Fruit fly (Drosophila melanogaster) whole organism, embryonic: ENCODE data around the gene vkg.

ENCODE experiments used
- CG10274 ChIP-seq: fragments of 200-800 bp; sonication (Bioruptor generic); optimal IDR thresholded peaks from 3 replicates; lab custom pipeline; 2017; ENCODE audit warnings: missing biosample characterization, mild to moderate bottlenecking, missing genetic modification characterization
- CG10543 ChIP-seq: fragments of 200-800 bp; sonication (Bioruptor generic); optimal IDR thresholded peaks from 3 replicates; lab custom pipeline; 2017; ENCODE audit warnings: missing biosample characterization, mild to moderate bottlenecking, missing genetic modification characterization, moderate library complexity
- CG13775 ChIP-seq: fragments of 200-800 bp; sonication (Bioruptor generic); optimal IDR thresholded peaks from 3 replicates; lab custom pipeline; 2017; ENCODE audit warnings: missing biosample characterization, mild to moderate bottlenecking, missing genetic modification characterization
- CG1603 ChIP-seq: fragments of 200-800 bp; sonication (Bioruptor generic); optimal IDR thresholded peaks from 2 replicates; lab custom pipeline; 2019; ENCODE audit warnings: missing biosample characterization, mild to moderate bottlenecking, missing genetic modification characterization, moderate library complexity
- CG17612 ChIP-seq: fragments of 200-800 bp; sonication (Bioruptor generic); IDR thresholded peaks from 2 replicates; pipeline ENCODE4 v1.3.6; 2022; ENCODE audit warnings: missing biosample characterization, missing genetic modification characterization
- CG17912 ChIP-seq: fragments of 200-800 bp; sonication (Bioruptor generic); optimal IDR thresholded peaks from 2 replicates; lab custom pipeline; 2018; ENCODE audit warnings: missing biosample characterization, mild to moderate bottlenecking, missing genetic modification characterization
- CG1792 ChIP-seq: fragments of 200-800 bp; sonication (Bioruptor generic); optimal IDR thresholded peaks from 2 replicates; lab custom pipeline; 2016; ENCODE audit warnings: missing biosample characterization, missing genetic modification characterization
- CG18599 ChIP-seq: fragments of 200-800 bp; sonication (Bioruptor generic); optimal IDR thresholded peaks from 3 replicates; lab custom pipeline; 2017; ENCODE audit warnings: missing biosample characterization, missing genetic modification characterization, mild to moderate bottlenecking, moderate library complexity, missing genetic modification reagents
- CG18764 ChIP-seq: fragments of 200-800 bp; sonication (Bioruptor generic); optimal IDR thresholded peaks from 3 replicates; lab custom pipeline; 2016; ENCODE audit warnings: missing biosample characterization, missing genetic modification characterization
- CG2875 ChIP-seq: fragments of 200-800 bp; sonication (Bioruptor generic); optimal IDR thresholded peaks from 2 replicates; lab custom pipeline; 2017; ENCODE audit warnings: missing biosample characterization, mild to moderate bottlenecking, missing genetic modification characterization, missing genetic modification reagents
- CG3407 ChIP-seq: fragments of 200-800 bp; sonication (Bioruptor generic); optimal IDR thresholded peaks from 2 replicates; lab custom pipeline; 2018; ENCODE audit warnings: missing biosample characterization, mild to moderate bottlenecking, missing genetic modification characterization
- CG3847 ChIP-seq: fragments of 200-800 bp; sonication (Bioruptor generic); IDR thresholded peaks from 2 replicates; pipeline ENCODE4 v1.3.6; 2022; ENCODE audit warnings: missing biosample characterization, missing genetic modification characterization
- CG4404 ChIP-seq: fragments of 200-800 bp; sonication (Bioruptor generic); IDR thresholded peaks from 2 replicates; pipeline ENCODE4 v1.3.6; 2022; ENCODE audit warnings: missing biosample characterization, missing genetic modification characterization
- CG6813 ChIP-seq: fragments of 200-800 bp; sonication (Bioruptor generic); optimal IDR thresholded peaks from 2 replicates; lab custom pipeline; 2017; ENCODE audit warnings: missing biosample characterization, missing genetic modification characterization, mild to moderate bottlenecking, moderate library complexity, missing genetic modification reagents
- CG7271 ChIP-seq: fragments of 200-800 bp; sonication (Bioruptor generic); optimal IDR thresholded peaks from 2 replicates; lab custom pipeline; 2018; ENCODE audit warnings: missing biosample characterization, mild to moderate bottlenecking, missing genetic modification characterization, moderate library complexity
- CG7745 ChIP-seq: fragments of 200-800 bp; sonication (Bioruptor generic); optimal IDR thresholded peaks from 2 replicates; lab custom pipeline; 2018; ENCODE audit warnings: missing biosample characterization, mild to moderate bottlenecking, missing genetic modification characterization, moderate library complexity
- CG8089 ChIP-seq: fragments of 200-800 bp; sonication (Bioruptor generic); optimal IDR thresholded peaks from 3 replicates; lab custom pipeline; 2016; ENCODE audit warnings: missing biosample characterization, missing genetic modification characterization
- CTCF ChIP-seq: fragments of 200-800 bp; sonication (Bioruptor generic); optimal IDR thresholded peaks from 2 replicates; lab custom pipeline; 2017; ENCODE audit warnings: missing biosample characterization, mild to moderate bottlenecking, missing genetic modification characterization, moderate library complexity
- Dbx ChIP-seq: fragments of 200-800 bp; sonication (Bioruptor generic); IDR thresholded peaks from 3 replicates; pipeline ENCODE4 v1.3.6; 2022; ENCODE audit warnings: missing biosample characterization, missing genetic modification characterization
- Dp ChIP-seq: fragments of 200-800 bp; sonication (Bioruptor generic); optimal IDR thresholded peaks from 2 replicates; lab custom pipeline; 2018; ENCODE audit warnings: missing biosample characterization, mild to moderate bottlenecking, missing genetic modification characterization, moderate library complexity
- E2f1 ChIP-seq: fragments of 200-800 bp; sonication (Bioruptor generic); IDR thresholded peaks from 2 replicates; pipeline ENCODE4 v1.3.6; 2022; ENCODE audit warnings: missing biosample characterization, missing genetic modification characterization
- Eip74EF ChIP-seq, 2 experiments: fragments of 200-800 bp in 1 of 2; fragments of >200 bp in 1 of 2; sonication (Bioruptor generic) in 1 of 2; optimal IDR thresholded peaks; 2 replicates each; lab custom pipeline; 2017 to 2019; ENCODE audit warnings: missing biosample characterization in 2 of 2, missing genetic modification characterization in 2 of 2, mild to moderate bottlenecking in 1 of 2, moderate library complexity in 1 of 2
- Ets65A ChIP-seq: fragments of 200-800 bp; sonication (Bioruptor generic); peaks from one replicate; lab custom pipeline; 2016; ENCODE audit warnings: missing biosample characterization, missing genetic modification characterization
- Fer2 ChIP-seq: fragments of 200-800 bp; sonication (Bioruptor generic); optimal IDR thresholded peaks from 2 replicates; lab custom pipeline; 2018; ENCODE audit warnings: missing biosample characterization, mild to moderate bottlenecking, missing genetic modification characterization, moderate library complexity
- GATAe ChIP-seq: fragments of 200-800 bp; sonication (Bioruptor generic); conservative IDR thresholded peaks from 2 replicates; pipeline ENCODE4 v1.3.6; 2022; ENCODE audit warnings: missing biosample characterization, missing genetic modification characterization
- HLHmδ ChIP-seq: fragments of 200-800 bp; sonication (Bioruptor generic); optimal IDR thresholded peaks from 2 replicates; lab custom pipeline; 2018; ENCODE audit warnings: missing biosample characterization, mild to moderate bottlenecking, missing genetic modification characterization, moderate library complexity
- Jarid2 ChIP-seq: fragments of 200-800 bp; sonication (Bioruptor generic); optimal IDR thresholded peaks from 3 replicates; lab custom pipeline; 2017; ENCODE audit warnings: mild to moderate bottlenecking, missing biosample characterization, missing genetic modification reagents, missing genetic modification characterization
- MBD-R2 ChIP-seq: fragments of 200-800 bp; sonication (Bioruptor generic); IDR thresholded peaks from 2 replicates; pipeline ENCODE4 v1.3.6; 2022; ENCODE audit warnings: missing biosample characterization, missing genetic modification characterization
- Mrtf ChIP-seq: fragments of 200-800 bp; sonication (Bioruptor generic); IDR thresholded peaks from 3 replicates; pipeline ENCODE4 v1.3.6; 2022; ENCODE audit warnings: missing biosample characterization, missing genetic modification characterization
- Myb ChIP-seq: fragments of 200-800 bp; sonication (Bioruptor generic); optimal IDR thresholded peaks from 2 replicates; lab custom pipeline; 2016; ENCODE audit warnings: missing biosample characterization, missing genetic modification characterization
- NC2β ChIP-seq: fragments of 200-800 bp; sonication (Bioruptor generic); optimal IDR thresholded peaks from 2 replicates; lab custom pipeline; 2016; ENCODE audit warnings: missing biosample characterization, missing genetic modification characterization
- Opbp ChIP-seq: fragments of 200-800 bp; sonication (Bioruptor generic); IDR thresholded peaks from 3 replicates; pipeline ENCODE4 v1.3.6; 2022; ENCODE audit warnings: missing biosample characterization, missing genetic modification characterization; ENCODE audit not compliant: partially characterized antibody
- ara ChIP-seq: fragments of 200-800 bp; sonication (Bioruptor generic); IDR thresholded peaks from 2 replicates; pipeline ENCODE4 v1.3.6; 2022; ENCODE audit warnings: missing biosample characterization, missing genetic modification characterization
- bab2 ChIP-seq: fragments of 200-800 bp; sonication (Bioruptor generic); optimal IDR thresholded peaks from 2 replicates; lab custom pipeline; 2016; ENCODE audit warnings: missing biosample characterization, missing genetic modification characterization
- br ChIP-seq: fragments of >200 bp; optimal IDR thresholded peaks from 2 replicates; lab custom pipeline; 2017
- chn ChIP-seq: fragments of 200-800 bp; sonication (Bioruptor generic); optimal IDR thresholded peaks from 2 replicates; lab custom pipeline; 2016; ENCODE audit warnings: missing biosample characterization, missing genetic modification characterization
- danr ChIP-seq: fragments of 200-800 bp; sonication (Bioruptor generic); IDR thresholded peaks from 2 replicates; pipeline ENCODE4 v1.3.6; 2022; ENCODE audit warnings: missing biosample characterization, missing genetic modification characterization
- dm ChIP-seq: fragments of 200-800 bp; sonication (Bioruptor generic); optimal IDR thresholded peaks from 3 replicates; lab custom pipeline; 2016; ENCODE audit warnings: missing biosample characterization, missing genetic modification characterization
- fru ChIP-seq: fragments of >200 bp; optimal IDR thresholded peaks from 2 replicates; lab custom pipeline; 2017
- her ChIP-seq: fragments of 200-800 bp; sonication (Bioruptor generic); optimal IDR thresholded peaks from 2 replicates; lab custom pipeline; 2016; ENCODE audit warnings: missing biosample characterization, missing genetic modification characterization
- ind ChIP-seq: fragments of 200-800 bp; sonication (Bioruptor generic); optimal IDR thresholded peaks from 3 replicates; lab custom pipeline; 2016; ENCODE audit warnings: missing biosample characterization, missing genetic modification characterization
- insv ChIP-seq, 2 experiments: fragments of 200-800 bp; sonication (Bioruptor generic); optimal IDR thresholded peaks; 3 replicates each; lab custom pipeline; 2016 to 2018; ENCODE audit warnings: missing biosample characterization in 2 of 2, missing genetic modification characterization in 2 of 2
- odd ChIP-seq: fragments of 200-800 bp; sonication (Bioruptor generic); optimal IDR thresholded peaks from 2 replicates; lab custom pipeline; 2017; ENCODE audit warnings: missing biosample characterization, mild to moderate bottlenecking, missing genetic modification characterization
- pb ChIP-seq: fragments of 200-800 bp; sonication (Bioruptor generic); optimal IDR thresholded peaks from 3 replicates; lab custom pipeline; 2016; ENCODE audit warnings: missing biosample characterization, missing genetic modification characterization
- prd ChIP-seq, 3 experiments: fragments of >200 bp in 2 of 3; fragments of 200-800 bp in 1 of 3; sonication (Bioruptor generic) in 1 of 3; optimal IDR thresholded peaks in 2 of 3; IDR thresholded peaks in 1 of 3; 2 replicates in 2 of 3; 3 replicates in 1 of 3; pipeline versions ENCODE4 v1.3.6 to Lab custom; 2017 to 2022; ENCODE audit warnings: missing biosample characterization in 1 of 3, missing genetic modification characterization in 1 of 3
- pum ChIP-seq: fragments of 200-800 bp; sonication (Bioruptor generic); optimal IDR thresholded peaks from 2 replicates; lab custom pipeline; 2016; ENCODE audit warnings: missing biosample characterization, missing genetic modification characterization
- rib ChIP-seq: fragments of 200-800 bp; sonication (Bioruptor generic); IDR thresholded peaks from 2 replicates; pipeline ENCODE4 v1.3.6; 2022; ENCODE audit warnings: missing biosample characterization, missing genetic modification characterization
- sob ChIP-seq: fragments of 200-800 bp; sonication (Bioruptor generic); IDR thresholded peaks from 2 replicates; pipeline ENCODE4 v1.3.6; 2022; ENCODE audit warnings: missing biosample characterization, missing genetic modification characterization
- tll ChIP-seq, 2 experiments: fragments of 200-800 bp in 1 of 2; fragments of >200 bp in 1 of 2; sonication (Bioruptor generic) in 1 of 2; optimal IDR thresholded peaks; 2 replicates each; lab custom pipeline; 2017 to 2019; ENCODE audit warnings: missing biosample characterization in 2 of 2, missing genetic modification characterization in 2 of 2, mild to moderate bottlenecking in 1 of 2, moderate library complexity in 1 of 2
- vvl ChIP-seq: fragments of 200-800 bp; sonication (Bioruptor generic); IDR thresholded peaks from 2 replicates; pipeline ENCODE4 v1.3.6; 2022; ENCODE audit warnings: missing biosample characterization, missing genetic modification characterization

Gene vkg

DNA sequence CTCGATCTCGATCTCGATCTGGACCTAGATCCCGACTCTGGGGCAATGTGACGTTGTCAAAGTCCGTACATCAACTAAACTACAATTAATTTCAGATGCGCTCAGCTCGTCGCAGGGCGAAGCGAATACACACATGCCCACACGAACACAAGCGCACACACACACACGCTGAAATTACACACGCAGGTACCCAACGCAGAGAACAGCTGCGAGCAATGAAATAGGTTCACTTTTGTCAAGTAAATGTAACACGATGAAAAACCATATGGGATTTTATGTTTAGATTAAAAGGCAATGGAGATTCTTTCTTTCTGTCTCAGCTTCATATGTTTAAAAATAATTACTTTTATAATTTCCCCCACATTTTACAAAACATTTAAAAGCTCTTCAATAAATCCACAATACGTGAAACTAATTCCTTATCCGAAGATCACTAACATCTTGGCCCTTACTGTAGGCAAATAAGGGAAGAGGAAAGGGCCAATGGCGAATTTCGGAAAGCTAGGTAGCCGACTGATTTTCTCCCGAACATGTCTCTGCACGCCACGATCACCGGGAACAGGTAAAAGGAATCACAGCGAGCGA, 27.6 kb downstream of the vkg start (continued):
- TF ChIP-seq CG6813 (peak; percentile 73), CG1603 (tag; lab: Kevin White, UChicago) (peak; percentile 42), her (peak; percentile 46), CTCF (GFP tag; lab: Kevin White, UChicago) (peak; percentile 20), Mrtf (GFP tag; lab: Robert Waterston, UW) (peak; percentile 74; the same call in 2 of the 3 replicates), pb (GFP tag; lab: Kevin White, UChicago) (peak; percentile 57), GATAe (GFP tag; lab: Robert Waterston, UW) (peak; percentile 29; the same call in 1 of the 2 replicates), rib (peak; percentile 25; the same call in 1 of the 2 replicates), ara (GFP tag; lab: Robert Waterston, UW) (peak; percentile 80), CG3847 (GFP tag; lab: Robert Waterston, UW) (peak; percentile 81), CG10274 (GFP tag; lab: Kevin White, UChicago) (peak; percentile 38), danr (GFP tag; lab: Robert Waterston, UW) (peak; percentile 76), bab2 (GFP tag; lab: Kevin White, UChicago) (peak; percentile 48), CG7745 (tag; lab: Kevin White, UChicago) (peak; percentile 30), vvl (GFP tag; lab: Robert Waterston, UW) (peak; percentile 88), sob (GFP tag; lab: Robert Waterston, UW) (peak; percentile 75), CG4404 (GFP tag; lab: Robert Waterston, UW) (peak; percentile 81), tll (GFP tag; optimal IDR thresholded peaks at IDR 0.05; lab: Kevin White, UChicago) (peak in 1 of 2 experiments; percentile 73), br (lab: Kevin White, UChicago) (no peak), prd (optimal IDR thresholded peaks at IDR 0.05; lab: Kevin White, UChicago) (no peak), prd (GFP tag; IDR thresholded peaks at IDR 0.05; lab: Robert Waterston, UW) (peak; percentile 86), CG18764 (GFP tag; lab: Kevin White, UChicago) (peak; percentile 34), CG3407 (peak; percentile 62), CG17612 (peak; percentile 40; the same call in 1 of the 2 replicates), insv (GFP tag; optimal IDR thresholded peaks at IDR 0.05; lab: Kevin White, UChicago) (peak in 1 of 2 experiments; percentile 47), CG17912 (GFP tag; lab: Kevin White, UChicago) (no peak), E2f1 (peak; percentile 66), CG2875 (GFP tag; lab: Kevin White, UChicago) (peak; percentile 52), fru (lab: Kevin White, UChicago) (no peak), CG18599 (GFP tag; lab: Kevin White, UChicago) (peak; percentile 85), CG7271 (tag; lab: Kevin White, UChicago) (peak; percentile 58), Opbp (no peak), pum (peak; percentile 79), NC2β (GFP tag; lab: Kevin White, UChicago) (peak; percentile 86), Fer2 (peak; percentile 75), odd (GFP tag; lab: Kevin White, UChicago) (peak; percentile 85), Eip74EF (GFP tag; optimal IDR thresholded peaks at IDR 0.05; lab: Kevin White, UChicago) (peak in 1 of 2 experiments; percentile 75), CG10543 (GFP tag; lab: Kevin White, UChicago) (peak; percentile 75), Dp (no peak), HLHmδ (GFP tag; lab: Kevin White, UChicago) (no peak), dm (no peak), CG1792 (GFP tag; lab: Kevin White, UChicago) (peak; percentile 9), CG8089 (peak; percentile 66), Dbx (GFP tag; lab: Robert Waterston, UW) (peak; percentile 53), Ets65A (GFP tag; lab: Kevin White, UChicago) (peak; percentile 93), chn (peak; percentile 79), Jarid2 (peak; percentile 52), ind (peak; percentile 74), Myb (GFP tag; lab: Kevin White, UChicago) (peak; percentile 54), MBD-R2 (GFP tag; lab: Robert Waterston, UW) (peak; percentile 33; the same call in 1 of the 2 replicates), CG13775 (GFP tag; lab: Kevin White, UChicago) (peak; percentile 80)
